Fruit fly (Drosophila melanogaster) whole organism, pupa: ENCODE results near the gene Osi2.

Experiments
- CG12605 ChIP-seq: fragments of 200-800 bp; sonication (Bioruptor generic); IDR thresholded peaks from 2 replicates; pipeline ENCODE4 v1.3.6; 2022; ENCODE audit warnings: missing biosample characterization, missing genetic modification characterization
- CG13204 ChIP-seq: fragments of 200-800 bp; sonication (Bioruptor generic); optimal IDR thresholded peaks from 2 replicates; lab custom pipeline; 2018; ENCODE audit warnings: missing biosample characterization, mild to moderate bottlenecking, missing genetic modification characterization, moderate library complexity
- CG14655 ChIP-seq: fragments of 200-800 bp; sonication (Bioruptor generic); optimal IDR thresholded peaks from 3 replicates; lab custom pipeline; 2017; ENCODE audit warnings: mild to moderate bottlenecking, missing biosample characterization, missing genetic modification reagents, missing genetic modification characterization
- CG15710 ChIP-seq: fragments of 200-800 bp; sonication (Bioruptor generic); optimal IDR thresholded peaks from 2 replicates; lab custom pipeline; 2018; ENCODE audit warnings: missing biosample characterization, mild to moderate bottlenecking, missing genetic modification characterization, moderate library complexity
- CG17806 ChIP-seq: fragments of 200-800 bp; sonication (Bioruptor generic); optimal IDR thresholded peaks from 2 replicates; lab custom pipeline; 2018; ENCODE audit warnings: missing biosample characterization, mild to moderate bottlenecking, missing genetic modification characterization, moderate library complexity
- CG34367 ChIP-seq: fragments of 200-800 bp; sonication (Bioruptor generic); optimal IDR thresholded peaks from 2 replicates; lab custom pipeline; 2018; ENCODE audit warnings: missing biosample characterization, mild to moderate bottlenecking, missing genetic modification characterization
- CG8159 ChIP-seq: fragments of 200-800 bp; sonication (Bioruptor generic); optimal IDR thresholded peaks from 3 replicates; lab custom pipeline; 2018; ENCODE audit warnings: missing biosample characterization, mild to moderate bottlenecking, missing genetic modification characterization, moderate library complexity
- CG8301 ChIP-seq: fragments of 200-800 bp; sonication (Bioruptor generic); optimal IDR thresholded peaks from 2 replicates; lab custom pipeline; 2018; ENCODE audit warnings: missing biosample characterization, mild to moderate bottlenecking, missing genetic modification characterization
- CG9948 ChIP-seq: fragments of 200-800 bp; sonication (Bioruptor generic); optimal IDR thresholded peaks from 2 replicates; lab custom pipeline; 2018; ENCODE audit warnings: missing biosample characterization, mild to moderate bottlenecking, missing genetic modification characterization, moderate library complexity
- D1 ChIP-seq: fragments of 200-800 bp; sonication (Bioruptor generic); optimal IDR thresholded peaks from 2 replicates; lab custom pipeline; 2018; ENCODE audit warnings: missing biosample characterization, mild to moderate bottlenecking, missing genetic modification characterization, moderate library complexity
- Pif1A ChIP-seq: fragments of 200-800 bp; sonication (Bioruptor generic); optimal IDR thresholded peaks from 3 replicates; lab custom pipeline; 2016; ENCODE audit warnings: missing biosample characterization, missing genetic modification characterization
- Pif1B ChIP-seq: fragments of 200-800 bp; sonication (Bioruptor generic); optimal IDR thresholded peaks from 3 replicates; lab custom pipeline; 2016; ENCODE audit warnings: missing biosample characterization, missing genetic modification characterization
- Snoo ChIP-seq: fragments of 200-800 bp; sonication (Bioruptor generic); optimal IDR thresholded peaks from 3 replicates; lab custom pipeline; 2017; ENCODE audit warnings: missing biosample characterization, mild to moderate bottlenecking, missing genetic modification characterization, inconsistent platforms
- gl ChIP-seq: fragments of 200-800 bp; sonication (Bioruptor generic); optimal IDR thresholded peaks from 2 replicates; lab custom pipeline; 2018; ENCODE audit warnings: missing biosample characterization, mild to moderate bottlenecking, missing genetic modification characterization

- no peak for TF ChIP-seq CG34367 (tag; lab: Kevin White, UChicago)
- no peak for TF ChIP-seq CG17806 (tag; lab: Kevin White, UChicago)
- no peak for TF ChIP-seq CG15710 (tag; lab: Kevin White, UChicago)
- no peak for TF ChIP-seq Snoo (tag; lab: Kevin White, UChicago)
- TF ChIP-seq gl: no peak
- TF ChIP-seq CG8301 (tag; lab: Kevin White, UChicago): no peak
- TF ChIP-seq CG13204: no peak
- no peak for TF ChIP-seq CG8159
- TF ChIP-seq CG14655 (GFP tag; lab: Kevin White, UChicago): no peak
- no peak for TF ChIP-seq CG12605 (GFP tag; lab: Robert Waterston, UW)
- peak; percentile 12 for TF ChIP-seq Pif1A (GFP tag; lab: Kevin White, UChicago)
- no peak for TF ChIP-seq CG9948 (tag; lab: Kevin White, UChicago)
- no peak for TF ChIP-seq Pif1B (GFP tag; lab: Kevin White, UChicago)
- TF ChIP-seq D1 (tag; lab: Kevin White, UChicago): no peak
Observed at dm6 chr3R:6182511-6182910, 26.7 kb upstream of the Osi2 start.
